Fruit fly (Drosophila melanogaster): Measurements from ENCODE around the gene bel.

The bel gene

DNA sequence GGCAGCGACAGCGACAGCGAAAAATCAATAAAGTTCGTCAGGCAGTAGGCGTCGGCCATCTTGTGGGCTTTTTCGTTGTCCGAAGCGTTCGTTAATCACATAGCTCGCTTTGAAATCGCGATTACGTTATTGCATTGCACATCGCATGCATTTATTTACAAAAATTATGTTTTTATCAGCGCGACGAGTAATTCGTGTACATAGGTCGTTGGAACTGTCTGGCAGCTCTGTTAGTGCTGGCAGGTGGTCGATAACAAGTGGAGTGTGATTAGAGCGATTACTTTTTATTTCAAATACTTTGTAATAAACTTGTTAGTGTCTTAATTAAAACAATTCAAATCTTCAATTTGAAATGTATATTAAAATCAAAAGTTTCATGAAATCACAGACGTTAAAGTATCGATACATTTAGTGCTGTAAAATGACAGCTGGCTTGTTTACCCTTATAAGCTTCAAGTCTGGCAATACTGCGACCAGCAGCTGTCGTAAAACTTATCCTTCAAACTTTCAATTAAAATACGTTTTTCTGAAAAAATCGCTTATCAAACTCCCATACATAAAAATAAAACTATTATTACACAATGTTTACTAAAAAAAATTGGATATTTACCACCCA, 3.2 kb upstream of the bel start, which contains the start of gene CG8032:
CG8032 (plus strand) TSS at position 448 of the 616 bp plus-strand sequence.
- no peak for TF ChIP-seq ac (GFP tag; optimal IDR thresholded peaks at IDR 0.05)
- TF ChIP-seq twi (tag; optimal IDR thresholded peaks at IDR 0.05), result peak; percentile 3
- peak; percentile 62 for TF ChIP-seq sna (GFP tag; IDR thresholded peaks at IDR 0.05; ENCODE audit: partially characterized antibody)
- peak; percentile 27 for TF ChIP-seq CG17912 (GFP tag; optimal IDR thresholded peaks at IDR 0.05)
- peak; percentile 36 for TF ChIP-seq CG18476 (GFP tag; optimal IDR thresholded peaks at IDR 0.05)
- no peak for TF ChIP-seq cad (GFP tag; optimal IDR thresholded peaks at IDR 0.05)
- TF ChIP-seq pum (GFP tag; optimal IDR thresholded peaks at IDR 0.05), result peak; percentile 69
- TF ChIP-seq Tbp (GFP tag; optimal IDR thresholded peaks at IDR 0.05), result no peak
- no peak for TF ChIP-seq CrebB (tag; optimal IDR thresholded peaks at IDR 0.05)
- TF ChIP-seq CG8388 (GFP tag; optimal IDR thresholded peaks at IDR 0.05), result peak; percentile 15
- peak; percentile 30 for TF ChIP-seq CG34376 (GFP tag; optimal IDR thresholded peaks at IDR 0.05)
- TF ChIP-seq Hr78 (GFP tag; optimal IDR thresholded peaks at IDR 0.05), result peak in 1 of 2 experiments; percentile 11
- peak; percentile 43 for TF ChIP-seq CG2678 (tag; optimal IDR thresholded peaks at IDR 0.05)
- TF ChIP-seq fd64A (GFP tag; optimal IDR thresholded peaks at IDR 0.05), result no peak
- peak; percentile 59; the same call in 2 of the 3 replicates for TF ChIP-seq HLH4C (GFP tag; IDR thresholded peaks at IDR 0.05; ENCODE audit: partially characterized antibody)
- no peak for TF ChIP-seq CG43689 (GFP tag; IDR thresholded peaks at IDR 0.05)
- TF ChIP-seq Hr3 (GFP tag; optimal IDR thresholded peaks at IDR 0.05), result peak; percentile 5
- no peak for TF ChIP-seq CG12071 (GFP tag; optimal IDR thresholded peaks at IDR 0.05)
- TF ChIP-seq sisA (GFP tag; IDR thresholded peaks at IDR 0.05), result no peak
- no peak for TF ChIP-seq CG10565 (GFP tag; optimal IDR thresholded peaks at IDR 0.05)
- TF ChIP-seq CG17328 (GFP tag; IDR thresholded peaks at IDR 0.05), result 0 out of 2 replicates have a peak, but pooled peaks have one; percentile 7
- TF ChIP-seq Oli (tag; optimal IDR thresholded peaks at IDR 0.05), result no peak
- TF ChIP-seq ssp (GFP tag; IDR thresholded peaks at IDR 0.05), result no peak
- peak; percentile 41 for TF ChIP-seq CG7839 (tag; optimal IDR thresholded peaks at IDR 0.05)
- 0 out of 2 replicates have a peak, but pooled peaks have one; percentile 19 for TF ChIP-seq al (GFP tag; IDR thresholded peaks at IDR 0.05)
- peak; percentile 21 for TF ChIP-seq chn (GFP tag; optimal IDR thresholded peaks at IDR 0.05)
- no peak for TF ChIP-seq odd (GFP tag; optimal IDR thresholded peaks at IDR 0.05)
- TF ChIP-seq salm (tag; optimal IDR thresholded peaks at IDR 0.05), result no peak
- TF ChIP-seq CG5953 (GFP tag; IDR thresholded peaks at IDR 0.05), result no peak
- peak; percentile 28 for TF ChIP-seq Atf-2 (GFP tag; optimal IDR thresholded peaks at IDR 0.05)
- TF ChIP-seq Fer2 (tag; optimal IDR thresholded peaks at IDR 0.05), result no peak
- peak; percentile 31 for TF ChIP-seq Bteb2 (GFP tag; optimal IDR thresholded peaks at IDR 0.05)
- TF ChIP-seq Nf-YC (tag; optimal IDR thresholded peaks at IDR 0.05), result peak; percentile 50
- TF ChIP-seq CG9437 (GFP tag; optimal IDR thresholded peaks at IDR 0.05), result no peak
- TF ChIP-seq ase (GFP tag; IDR thresholded peaks at IDR 0.05), result peak; percentile 53; the same call in 2 of the 3 replicates
- TF ChIP-seq CG9215 (GFP tag; IDR thresholded peaks at IDR 0.05), result peak; percentile 78
- TF ChIP-seq CG6689 (GFP tag; IDR thresholded peaks at IDR 0.05), result no peak; the same call in 1 of the 2 replicates
- no peak for TF ChIP-seq dati (GFP tag; IDR thresholded peaks at IDR 0.05)
- peak; percentile 59 for TF ChIP-seq amos (GFP tag; IDR thresholded peaks at IDR 0.05; ENCODE audit: partially characterized antibody)
- TF ChIP-seq CG42726 (GFP tag; IDR thresholded peaks at IDR 0.05; ENCODE audit: partially characterized antibody), result no peak
- peak; percentile 54 for TF ChIP-seq Mad (GFP tag; optimal IDR thresholded peaks at IDR 0.05)
- no peak for TF ChIP-seq CG4404 (GFP tag; IDR thresholded peaks at IDR 0.05)
- TF ChIP-seq B-H2 (GFP tag; optimal IDR thresholded peaks at IDR 0.05), result no peak
- no peak for TF ChIP-seq Kr (GFP tag; optimal IDR thresholded peaks at IDR 0.05)
- no peak for TF ChIP-seq tup (GFP tag; optimal IDR thresholded peaks at IDR 0.05)
- no peak for TF ChIP-seq CG18011 (GFP tag; optimal IDR thresholded peaks at IDR 0.05)
- peak; percentile 44 for TF ChIP-seq CG17186 (GFP tag; optimal IDR thresholded peaks at IDR 0.05)
- peak; percentile 62 for TF ChIP-seq CG1603 (tag; optimal IDR thresholded peaks at IDR 0.05)
- peak; percentile 36 for TF ChIP-seq CG17359 (tag; optimal IDR thresholded peaks at IDR 0.05)
- TF ChIP-seq luna (GFP tag; optimal IDR thresholded peaks at IDR 0.05), result peak; percentile 13
